Worm (Caenorhabditis elegans) whole organism, mixed stage, embryonic: ENCODE results near the gene ger-1.

Experiments used
- M03D4.4 ChIP-seq: sonication (generic microtip); optimal IDR thresholded peaks from 2 replicates; lab custom pipeline; 2017; ENCODE audit warnings: mild to moderate bottlenecking, missing genetic modification characterization, missing compliant biosample characterization
- bed-3 ChIP-seq: fragments of 200-800 bp; sonication (Bioruptor generic); optimal IDR thresholded peaks from 3 replicates; lab custom pipeline; 2018; ENCODE audit warnings: mild to moderate bottlenecking, missing genetic modification characterization, moderate library complexity, missing compliant biosample characterization
- blmp-1 ChIP-seq: fragments of 150-350 bp; optimal IDR thresholded peaks from 2 replicates; lab custom pipeline; 2014; ENCODE audit warnings: missing biosample characterization, missing genetic modification characterization
- ceh-39 ChIP-seq: fragments of 150-350 bp; optimal IDR thresholded peaks from 2 replicates; lab custom pipeline; 2014; ENCODE audit warnings: missing biosample characterization, missing genetic modification characterization
- ceh-43 ChIP-seq: fragments of 200-800 bp; sonication (Bioruptor generic); optimal IDR thresholded peaks from 2 replicates; lab custom pipeline; 2018; ENCODE audit warnings: mild to moderate bottlenecking, missing genetic modification characterization, moderate library complexity, missing compliant biosample characterization
- ceh-83 ChIP-seq: fragments of 200-800 bp; sonication (Bioruptor generic); optimal IDR thresholded peaks from 2 replicates; lab custom pipeline; 2018; ENCODE audit warnings: mild to moderate bottlenecking, missing genetic modification characterization, missing compliant biosample characterization
- ces-1 ChIP-seq: fragments of 150-350 bp; optimal IDR thresholded peaks from 2 replicates; lab custom pipeline; 2014; ENCODE audit warnings: missing biosample characterization, missing genetic modification reagents, missing genetic modification characterization
- cnd-1 ChIP-seq: fragments of 200-800 bp; sonication (Bioruptor generic); optimal IDR thresholded peaks from 2 replicates; lab custom pipeline; 2018; ENCODE audit warnings: mild to moderate bottlenecking, missing genetic modification characterization, missing compliant biosample characterization
- drap-1 ChIP-seq: fragments of 200-800 bp; sonication (Bioruptor generic); optimal IDR thresholded peaks from 3 replicates; lab custom pipeline; 2018; ENCODE audit warnings: mild to moderate bottlenecking, missing genetic modification characterization, missing compliant biosample characterization
- elt-1 ChIP-seq: sonication (generic microtip); optimal IDR thresholded peaks from 2 replicates; lab custom pipeline; 2017; ENCODE audit warnings: missing genetic modification characterization, mild to moderate bottlenecking, missing compliant biosample characterization, antibody characterized with exemption, moderate library complexity, borderline replicate concordance; ENCODE audit not compliant: insufficient read depth
- flh-1 ChIP-seq: fragments of 200-800 bp; sonication (Bioruptor generic); optimal IDR thresholded peaks from 2 replicates; lab custom pipeline; 2018; ENCODE audit warnings: mild to moderate bottlenecking, missing genetic modification characterization, moderate library complexity, missing compliant biosample characterization
- ham-2 ChIP-seq: fragments of 200-800 bp; sonication (Bioruptor generic); optimal IDR thresholded peaks from 2 replicates; lab custom pipeline; 2018; ENCODE audit warnings: mild to moderate bottlenecking, missing genetic modification characterization, missing compliant biosample characterization
- hlh-1 ChIP-seq: fragments of 150-350 bp; optimal IDR thresholded peaks from 2 replicates; lab custom pipeline; 2014; ENCODE audit warnings: missing biosample characterization, missing genetic modification reagents, missing genetic modification characterization
- lin-13 ChIP-seq: fragments of 150-350 bp; optimal IDR thresholded peaks from 2 replicates; lab custom pipeline; 2014; ENCODE audit warnings: missing biosample characterization, missing genetic modification characterization
- lsy-2 ChIP-seq: fragments of 150-350 bp; optimal IDR thresholded peaks from 2 replicates; lab custom pipeline; 2014; ENCODE audit warnings: missing biosample characterization, missing genetic modification characterization
- mab-5 ChIP-seq: fragments of 150-350 bp; optimal IDR thresholded peaks from 2 replicates; lab custom pipeline; 2014; ENCODE audit warnings: missing biosample characterization, missing genetic modification characterization
- mep-1 ChIP-seq: fragments of 150-350 bp; optimal IDR thresholded peaks from 2 replicates; lab custom pipeline; 2017; ENCODE audit warnings: missing biosample characterization, missing genetic modification reagents, missing genetic modification characterization, inconsistent platforms
- mls-2 ChIP-seq: sonication (generic microtip); optimal IDR thresholded peaks from 2 replicates; lab custom pipeline; 2016; ENCODE audit warnings: mild to moderate bottlenecking, missing genetic modification characterization, moderate library complexity, missing compliant biosample characterization
- nhr-2 ChIP-seq: fragments of 150-350 bp; optimal IDR thresholded peaks from 2 replicates; lab custom pipeline; 2014; ENCODE audit warnings: missing biosample characterization, missing genetic modification characterization
- nhr-237 ChIP-seq: fragments of 150-350 bp; optimal IDR thresholded peaks from 2 replicates; lab custom pipeline; 2014; ENCODE audit warnings: missing biosample characterization, missing genetic modification characterization
- nhr-28 ChIP-seq: fragments of 150-350 bp; optimal IDR thresholded peaks from 2 replicates; lab custom pipeline; 2014; ENCODE audit warnings: missing biosample characterization, missing genetic modification characterization
- pha-4 ChIP-seq: fragments of 150-350 bp; optimal IDR thresholded peaks from 2 replicates; lab custom pipeline; 2018; ENCODE audit warnings: missing biosample characterization, missing genetic modification reagents, missing genetic modification characterization
- sem-2 ChIP-seq: fragments of 200-800 bp; sonication (Bioruptor generic); optimal IDR thresholded peaks from 2 replicates; lab custom pipeline; 2018; ENCODE audit warnings: mild to moderate bottlenecking, missing genetic modification characterization, missing compliant biosample characterization
- snpc-4 ChIP-seq: fragments of 150-350 bp; optimal IDR thresholded peaks from 2 replicates; lab custom pipeline; 2014; ENCODE audit warnings: missing biosample characterization, missing genetic modification characterization
- sptf-1 ChIP-seq: sonication (generic microtip); optimal IDR thresholded peaks from 2 replicates; lab custom pipeline; 2017; ENCODE audit warnings: mild to moderate bottlenecking, missing genetic modification characterization, moderate library complexity, missing compliant biosample characterization
- tbx-8 ChIP-seq: fragments of 200-800 bp; sonication (Bioruptor generic); optimal IDR thresholded peaks from 2 replicates; lab custom pipeline; 2018; ENCODE audit warnings: mild to moderate bottlenecking, missing genetic modification characterization, moderate library complexity, missing compliant biosample characterization
- unc-120 ChIP-seq: sonication (generic microtip); optimal IDR thresholded peaks from 2 replicates; lab custom pipeline; 2017; ENCODE audit warnings: missing genetic modification characterization, missing compliant biosample characterization; ENCODE audit not compliant: poor library complexity, severe bottlenecking
- unc-39 ChIP-seq: fragments of 150-350 bp; optimal IDR thresholded peaks from 2 replicates; lab custom pipeline; 2014; ENCODE audit warnings: missing biosample characterization, missing genetic modification characterization
- zip-8 ChIP-seq: fragments of 150-350 bp; optimal IDR thresholded peaks from 2 replicates; lab custom pipeline; 2014; ENCODE audit warnings: missing biosample characterization, missing genetic modification characterization
- ztf-11 ChIP-seq: fragments of 150-350 bp; optimal IDR thresholded peaks from 2 replicates; lab custom pipeline; 2014; ENCODE audit warnings: missing biosample characterization, missing genetic modification characterization

Gene ger-1

DNA sequence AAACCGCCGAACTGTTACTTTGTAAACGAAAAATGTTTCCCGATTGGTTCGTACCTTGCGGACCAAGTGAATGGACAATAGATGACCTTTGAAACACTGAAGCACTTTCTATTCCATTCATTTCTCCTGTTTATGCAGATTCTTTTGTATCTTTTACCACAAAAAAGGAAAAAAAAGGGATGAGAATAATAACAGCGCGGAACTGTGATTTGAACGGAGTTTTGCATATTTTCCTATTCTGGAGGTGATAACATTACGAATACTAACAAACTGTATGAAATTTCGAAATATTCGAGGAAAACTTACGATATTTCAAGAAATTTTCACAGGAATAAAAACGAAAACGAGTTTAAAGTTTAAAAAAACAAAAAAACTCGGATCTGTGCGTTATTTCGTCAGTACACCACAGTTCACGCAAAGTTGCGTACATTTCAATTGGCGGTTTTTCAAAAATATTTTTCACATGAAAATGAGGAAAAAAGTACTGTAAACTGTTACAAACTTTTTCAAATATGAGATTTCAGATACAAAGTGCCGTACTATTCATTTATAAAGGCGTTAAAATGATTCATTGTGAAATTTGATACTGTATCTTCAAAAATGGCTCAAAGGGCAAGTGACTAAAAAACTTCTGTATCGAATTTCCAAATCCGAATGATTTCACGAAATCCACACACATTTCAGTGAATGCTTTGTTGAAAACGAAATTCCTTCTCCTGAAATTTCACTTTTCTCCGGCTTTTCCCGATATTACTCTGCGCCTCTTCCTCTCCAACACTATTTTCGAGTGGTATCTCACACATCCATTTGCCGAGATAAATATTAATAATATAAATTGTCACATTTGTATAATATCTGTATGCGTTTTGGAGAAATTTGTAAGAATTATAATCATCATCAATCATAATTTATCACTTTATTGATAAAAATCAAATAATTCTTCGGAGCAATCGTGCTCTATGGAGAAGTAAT lies 32.7 kb downstream of the ger-1 start:
- TF ChIP-seq mep-1 (no peak), blmp-1 (tag; lab: Kevin White, UChicago) (peak; percentile 80), ceh-83 (GFP tag; lab: Kevin White, UChicago) (no peak)

- TF ChIP-seq hlh-1 (tag; lab: Kevin White, UChicago) (peak; percentile 31), ces-1 (GFP tag; lab: Kevin White, UChicago) (no peak)
- TF ChIP-seq, all 35 proteins: peak for 1
These were observed 35.2 kb downstream of the ger-1 start for ce11 chrIII:7032070-7032469.

- TF ChIP-seq flh-1 (GFP tag; lab: Kevin White, UChicago) (no peak), drap-1 (GFP tag; lab: Kevin White, UChicago) (peak; percentile 34), mls-2 (peak; percentile 49), sem-2 (peak; percentile 61), unc-120 (tag; lab: Kevin White, UChicago) (peak; percentile 45), sptf-1 (peak; percentile 75), snpc-4 (tag; lab: Kevin White, UChicago) (no peak), lsy-2 (tag; lab: Kevin White, UChicago) (peak; percentile 10), bed-3 (GFP tag; lab: Kevin White, UChicago) (peak; percentile 33), cnd-1 (tag; lab: Kevin White, UChicago) (peak; percentile 75), M03D4.4 (tag; lab: Kevin White, UChicago) (peak; percentile 71), ceh-43 (peak; percentile 38), nhr-28 (tag; lab: Kevin White, UChicago) (no peak), tbx-8 (GFP tag; lab: Kevin White, UChicago) (no peak), zip-8 (tag; lab: Kevin White, UChicago) (no peak), elt-1 (tag; lab: Kevin White, UChicago) (no peak), pha-4 (tag; lab: Kevin White, UChicago) (no peak), ceh-83 (GFP tag; lab: Kevin White, UChicago) (peak; percentile 71), nhr-2 (tag; lab: Kevin White, UChicago) (no peak), lin-13 (no peak), ztf-11 (tag; lab: Kevin White, UChicago) (no peak), mab-5 (tag; lab: Kevin White, UChicago) (no peak), blmp-1 (tag; lab: Kevin White, UChicago) (no peak)
These were observed 37.1 kb downstream of the ger-1 start for ce11 chrIII:7030044-7030804.

- TF ChIP-seq nhr-2 (tag; lab: Kevin White, UChicago) (no peak), ceh-43 (no peak), ceh-39 (tag; lab: Kevin White, UChicago) (no peak), hlh-1 (tag; lab: Kevin White, UChicago) (no peak), unc-39 (no peak), tbx-8 (GFP tag; lab: Kevin White, UChicago) (no peak), blmp-1 (tag; lab: Kevin White, UChicago) (no peak), ham-2 (no peak), unc-120 (tag; lab: Kevin White, UChicago) (no peak), nhr-237 (tag; lab: Kevin White, UChicago) (no peak), ztf-11 (tag; lab: Kevin White, UChicago) (no peak), M03D4.4 (tag; lab: Kevin White, UChicago) (no peak), flh-1 (GFP tag; lab: Kevin White, UChicago) (no peak), lin-13 (no peak), bed-3 (GFP tag; lab: Kevin White, UChicago) (no peak), sem-2 (no peak), drap-1 (GFP tag; lab: Kevin White, UChicago) (no peak), zip-8 (tag; lab: Kevin White, UChicago) (no peak), elt-1 (tag; lab: Kevin White, UChicago) (no peak)
These were observed 38.2 kb downstream of the ger-1 start, which contains the start of gene cyk-1 for ce11 chrIII:7029105-7029504. cyk-1 (minus strand) TSS chrIII:7029205.
